Fruit fly (Drosophila melanogaster) whole organism, wandering third instar larva: Measurements from ENCODE around the gene saturn.

Source experiments
- GATAd ChIP-seq: sonication (Bioruptor generic); optimal IDR thresholded peaks from 2 replicates; lab custom pipeline; 2016; ENCODE audit warnings: missing biosample characterization, missing genetic modification characterization
- HLH106 ChIP-seq: fragments of 200-800 bp; optimal IDR thresholded peaks from 3 replicates; lab custom pipeline; 2019; ENCODE audit warnings: missing biosample characterization, mild to moderate bottlenecking, missing genetic modification characterization, moderate library complexity
- Hr78 ChIP-seq: fragments of >200 bp; optimal IDR thresholded peaks from 2 replicates; lab custom pipeline; 2017; ENCODE audit warnings: missing biosample characterization, missing genetic modification characterization
- Hr83 ChIP-seq: fragments of 200-300 bp; sonication (Bioruptor generic); optimal IDR thresholded peaks from 2 replicates; lab custom pipeline; 2016; ENCODE audit warnings: missing biosample characterization, mild to moderate bottlenecking, missing genetic modification characterization, moderate library complexity; ENCODE audit not compliant: poor library complexity, severe bottlenecking
- Jra ChIP-seq: sonication (Bioruptor generic); optimal IDR thresholded peaks from 2 replicates; lab custom pipeline; 2016; ENCODE audit warnings: missing biosample characterization, missing genetic modification characterization
- Rel ChIP-seq, 2 experiments: fragments of 200-800 bp; sonication (Bioruptor generic) in 1 of 2; optimal IDR thresholded peaks; 2 replicates in 1 of 2; 3 replicates in 1 of 2; lab custom pipeline; 2016 to 2019; ENCODE audit warnings: mild to moderate bottlenecking in 2 of 2, missing biosample characterization in 2 of 2, missing genetic modification characterization in 2 of 2, moderate library complexity in 1 of 2
- br ChIP-seq: fragments of 200-800 bp; sonication (Bioruptor generic); optimal IDR thresholded peaks from 2 replicates; lab custom pipeline; 2016; ENCODE audit warnings: missing biosample characterization, missing genetic modification characterization
- foxo ChIP-seq, 2 experiments: fragments of 200-800 bp; sonication (Bioruptor generic); optimal IDR thresholded peaks; 2 replicates in 1 of 2; 3 replicates in 1 of 2; lab custom pipeline; 2016 to 2017; ENCODE audit warnings: missing biosample characterization in 2 of 2, missing genetic modification characterization in 2 of 2
- h ChIP-seq: fragments of 200-800 bp; sonication (Bioruptor generic); optimal IDR thresholded peaks from 3 replicates; lab custom pipeline; 2016; ENCODE audit warnings: missing biosample characterization, mild to moderate bottlenecking, missing genetic modification characterization
- psq ChIP-seq: fragments of 200-800 bp; sonication (Bioruptor generic); optimal IDR thresholded peaks from 3 replicates; lab custom pipeline; 2017; ENCODE audit warnings: missing biosample characterization, mild to moderate bottlenecking, missing genetic modification characterization, moderate library complexity
- rgr ChIP-seq: fragments of 200-800 bp; sonication (Bioruptor generic); optimal IDR thresholded peaks from 3 replicates; lab custom pipeline; 2016; ENCODE audit warnings: missing biosample characterization, mild to moderate bottlenecking, missing genetic modification characterization
- sv ChIP-seq: fragments of 200-800 bp; sonication (Bioruptor generic); optimal IDR thresholded peaks from 3 replicates; lab custom pipeline; 2016; ENCODE audit warnings: missing biosample characterization, missing genetic modification characterization
- tai ChIP-seq: sonication (Bioruptor generic); optimal IDR thresholded peaks from 2 replicates; lab custom pipeline; 2016; ENCODE audit warnings: missing biosample characterization, missing genetic modification characterization
- woc ChIP-seq: sonication (Bioruptor generic); optimal IDR thresholded peaks from 2 replicates; lab custom pipeline; 2016; ENCODE audit warnings: missing biosample characterization, mild to moderate bottlenecking, missing genetic modification characterization

Gene saturn

DNA sequence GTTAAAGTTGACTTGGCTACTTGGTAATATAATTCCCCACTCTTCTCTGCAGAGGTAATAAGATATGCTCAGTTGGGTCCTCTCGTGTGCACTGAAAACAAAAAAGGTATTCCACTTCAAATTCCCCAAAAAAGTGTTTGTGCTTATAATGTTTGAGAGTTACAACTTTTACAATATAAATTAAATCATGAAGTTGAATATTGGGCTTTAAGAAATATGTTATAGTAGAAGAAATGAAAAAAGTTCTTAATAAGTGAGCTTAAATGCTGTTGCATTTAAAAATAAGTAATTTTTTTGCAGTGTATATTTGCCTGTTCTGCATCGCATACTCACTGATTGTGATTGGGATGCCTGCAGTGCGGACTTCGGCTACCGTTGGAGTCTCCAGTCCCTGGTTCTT lies 50.3 kb downstream of the saturn start (continued):
- TF ChIP-seq Hr83 (no peak), woc (peak; percentile 48), Rel (GFP tag; optimal IDR thresholded peaks at IDR 0.05; lab: Kevin White, UChicago) (no peak), Rel (tag; optimal IDR thresholded peaks at IDR 0.05; lab: Kevin White, UChicago) (no peak), sv (no peak), tai (GFP tag; lab: Kevin White, UChicago) (no peak), br (GFP tag; lab: Kevin White, UChicago) (peak; percentile 41), rgr (GFP tag; lab: Kevin White, UChicago) (peak; percentile 24), HLH106 (peak; percentile 67), Jra (GFP tag; lab: Kevin White, UChicago) (no peak), Hr78 (GFP tag; lab: Kevin White, UChicago) (no peak), GATAd (GFP tag; lab: Kevin White, UChicago) (no peak), foxo (GFP tag; optimal IDR thresholded peaks at IDR 0.05; lab: Kevin White, UChicago) (peak in 1 of 2 experiments; percentile 52), psq (GFP tag; lab: Kevin White, UChicago) (peak; percentile 27), h (GFP tag; lab: Kevin White, UChicago) (peak; percentile 72)
